Fruit fly (Drosophila melanogaster) whole organism, wandering third instar larva: ENCODE results near the gene Acbp2.
A peak's percentile ranks its signal among the peaks of the same experiment; 100 is the strongest.

ENCODE experiments used
- Abd-B ChIP-seq: fragments of >200 bp; optimal IDR thresholded peaks from 2 replicates; lab custom pipeline; 2017; ENCODE audit warnings: missing biosample characterization, missing genetic modification characterization
- CG32264 ChIP-seq: fragments of 200-800 bp; sonication (Bioruptor generic); optimal IDR thresholded peaks from 2 replicates; lab custom pipeline; 2016; ENCODE audit warnings: missing biosample characterization, missing genetic modification characterization
- CG9705 ChIP-seq: fragments of 200-800 bp; sonication (Bioruptor generic); optimal IDR thresholded peaks from 2 replicates; lab custom pipeline; 2018; ENCODE audit warnings: missing biosample characterization, mild to moderate bottlenecking, missing genetic modification characterization
- CrebA ChIP-seq: fragments of 200-800 bp; sonication (Bioruptor generic); optimal IDR thresholded peaks from 2 replicates; lab custom pipeline; 2016; ENCODE audit warnings: missing biosample characterization, mild to moderate bottlenecking, missing genetic modification characterization, borderline replicate concordance
- Dfd ChIP-seq: fragments of >200 bp; optimal IDR thresholded peaks from 2 replicates; lab custom pipeline; 2017; ENCODE audit warnings: missing biosample characterization, missing genetic modification characterization
- Dif ChIP-seq: fragments of 200-275, 200-300 bp; sonication (Bioruptor generic); optimal IDR thresholded peaks from 2 replicates; lab custom pipeline; 2018; ENCODE audit warnings: missing biosample characterization, missing genetic modification characterization; ENCODE audit not compliant: partially characterized antibody
- GATAd ChIP-seq: sonication (Bioruptor generic); optimal IDR thresholded peaks from 2 replicates; lab custom pipeline; 2016; ENCODE audit warnings: missing biosample characterization, missing genetic modification characterization
- HLH106 ChIP-seq: fragments of 200-800 bp; optimal IDR thresholded peaks from 3 replicates; lab custom pipeline; 2019; ENCODE audit warnings: missing biosample characterization, mild to moderate bottlenecking, missing genetic modification characterization, moderate library complexity
- Hnf4 ChIP-seq: fragments of 200-800 bp; sonication (Bioruptor generic); optimal IDR thresholded peaks from 2 replicates; lab custom pipeline; 2016; ENCODE audit warnings: missing biosample characterization, mild to moderate bottlenecking, missing genetic modification characterization
- Hr78 ChIP-seq: fragments of >200 bp; optimal IDR thresholded peaks from 2 replicates; lab custom pipeline; 2017; ENCODE audit warnings: missing biosample characterization, missing genetic modification characterization
- Hr83 ChIP-seq: fragments of 200-300 bp; sonication (Bioruptor generic); optimal IDR thresholded peaks from 2 replicates; lab custom pipeline; 2016; ENCODE audit warnings: missing biosample characterization, mild to moderate bottlenecking, missing genetic modification characterization, moderate library complexity; ENCODE audit not compliant: poor library complexity, severe bottlenecking
- Jra ChIP-seq: sonication (Bioruptor generic); optimal IDR thresholded peaks from 2 replicates; lab custom pipeline; 2016; ENCODE audit warnings: missing biosample characterization, missing genetic modification characterization
- Mio ChIP-seq: sonication (Bioruptor generic); optimal IDR thresholded peaks from 2 replicates; lab custom pipeline; 2016; ENCODE audit warnings: missing biosample characterization, missing genetic modification characterization
- Myc ChIP-seq: fragments of >200 bp; optimal IDR thresholded peaks from 2 replicates; lab custom pipeline; 2017
- N ChIP-seq: fragments of >200 bp; optimal IDR thresholded peaks from 2 replicates; lab custom pipeline; 2018; ENCODE audit warnings: missing biosample characterization, missing external identifiers, missing genetic modification characterization
- OdsH ChIP-seq: fragments of 200-800 bp; sonication (Bioruptor generic); optimal IDR thresholded peaks from 2 replicates; lab custom pipeline; 2016; ENCODE audit warnings: missing biosample characterization, mild to moderate bottlenecking, missing genetic modification characterization
- Rel ChIP-seq, 2 experiments: fragments of 200-800 bp; sonication (Bioruptor generic) in 1 of 2; optimal IDR thresholded peaks; 2 replicates in 1 of 2; 3 replicates in 1 of 2; lab custom pipeline; 2016 to 2019; ENCODE audit warnings: mild to moderate bottlenecking in 2 of 2, missing biosample characterization in 2 of 2, missing genetic modification characterization in 2 of 2, moderate library complexity in 1 of 2
- Sp1 ChIP-seq: fragments of 200-800 bp; sonication (Bioruptor generic); optimal IDR thresholded peaks from 3 replicates; lab custom pipeline; 2019; ENCODE audit warnings: missing biosample characterization, mild to moderate bottlenecking, missing genetic modification characterization, moderate library complexity
- Vsx2 ChIP-seq: fragments of 200-300, 225-300 bp; sonication (Bioruptor generic); optimal IDR thresholded peaks from 2 replicates; lab custom pipeline; 2018; ENCODE audit warnings: missing biosample characterization, missing genetic modification characterization; ENCODE audit not compliant: partially characterized antibody
- br ChIP-seq: fragments of 200-800 bp; sonication (Bioruptor generic); optimal IDR thresholded peaks from 2 replicates; lab custom pipeline; 2016; ENCODE audit warnings: missing biosample characterization, missing genetic modification characterization
- brk ChIP-seq: fragments of 200-800 bp; sonication (Bioruptor generic); optimal IDR thresholded peaks from 2 replicates; lab custom pipeline; 2016; ENCODE audit warnings: missing biosample characterization, mild to moderate bottlenecking, missing genetic modification characterization
- dl ChIP-seq, 2 experiments: fragments of 175-275, 200-275 bp in 1 of 2; fragments of 200-275 bp in 1 of 2; sonication (Bioruptor generic); optimal IDR thresholded peaks; lab custom pipeline; 2018; ENCODE audit warnings: mild to moderate bottlenecking in 2 of 2, missing biosample characterization in 2 of 2, missing genetic modification characterization in 2 of 2, moderate library complexity in 2 of 2; ENCODE audit not compliant: partially characterized antibody in 2 of 2, insufficient read depth in 1 of 2
- dmrt93B ChIP-seq: fragments of 200-800 bp; sonication (Bioruptor generic); optimal IDR thresholded peaks from 2 replicates; lab custom pipeline; 2018; ENCODE audit warnings: missing biosample characterization, mild to moderate bottlenecking, missing genetic modification characterization
- dsf ChIP-seq: sonication (Bioruptor generic); optimal IDR thresholded peaks from 2 replicates; lab custom pipeline; 2016; ENCODE audit warnings: missing biosample characterization, missing genetic modification characterization, borderline replicate concordance
- ey ChIP-seq: fragments of 200-800 bp; sonication (Bioruptor generic); optimal IDR thresholded peaks from 2 replicates; lab custom pipeline; 2016; ENCODE audit warnings: missing biosample characterization, missing genetic modification characterization
- foxo ChIP-seq, 2 experiments: fragments of 200-800 bp; sonication (Bioruptor generic); optimal IDR thresholded peaks; 2 replicates in 1 of 2; 3 replicates in 1 of 2; lab custom pipeline; 2016 to 2017; ENCODE audit warnings: missing biosample characterization in 2 of 2, missing genetic modification characterization in 2 of 2
- fru ChIP-seq: fragments of 200-800 bp; sonication (Bioruptor generic); optimal IDR thresholded peaks from 3 replicates; lab custom pipeline; 2016; ENCODE audit warnings: missing biosample characterization, mild to moderate bottlenecking, missing genetic modification characterization
- h ChIP-seq: fragments of 200-800 bp; sonication (Bioruptor generic); optimal IDR thresholded peaks from 3 replicates; lab custom pipeline; 2016; ENCODE audit warnings: missing biosample characterization, mild to moderate bottlenecking, missing genetic modification characterization
- jim ChIP-seq: fragments of 175-275, 200-325 bp; sonication (Bioruptor generic); optimal IDR thresholded peaks from 2 replicates; lab custom pipeline; 2016; ENCODE audit warnings: missing biosample characterization, mild to moderate bottlenecking, missing genetic modification characterization
- lola ChIP-seq: fragments of >200 bp; optimal IDR thresholded peaks from 2 replicates; lab custom pipeline; 2017; ENCODE audit warnings: missing biosample characterization, missing genetic modification characterization
- pan ChIP-seq: fragments of >200 bp; optimal IDR thresholded peaks from 2 replicates; lab custom pipeline; 2017
- psq ChIP-seq: fragments of 200-800 bp; sonication (Bioruptor generic); optimal IDR thresholded peaks from 3 replicates; lab custom pipeline; 2017; ENCODE audit warnings: missing biosample characterization, mild to moderate bottlenecking, missing genetic modification characterization, moderate library complexity
- rgr ChIP-seq: fragments of 200-800 bp; sonication (Bioruptor generic); optimal IDR thresholded peaks from 3 replicates; lab custom pipeline; 2016; ENCODE audit warnings: missing biosample characterization, mild to moderate bottlenecking, missing genetic modification characterization
- sage ChIP-seq: fragments of 200-800 bp; sonication (Bioruptor generic); optimal IDR thresholded peaks from 2 replicates; lab custom pipeline; 2016; ENCODE audit warnings: missing biosample characterization, mild to moderate bottlenecking, missing genetic modification characterization
- sv ChIP-seq: fragments of 200-800 bp; sonication (Bioruptor generic); optimal IDR thresholded peaks from 3 replicates; lab custom pipeline; 2016; ENCODE audit warnings: missing biosample characterization, missing genetic modification characterization
- tai ChIP-seq: sonication (Bioruptor generic); optimal IDR thresholded peaks from 2 replicates; lab custom pipeline; 2016; ENCODE audit warnings: missing biosample characterization, missing genetic modification characterization
- usp ChIP-seq: fragments of >200 bp; optimal IDR thresholded peaks from 2 replicates; lab custom pipeline; 2017; ENCODE audit warnings: missing biosample characterization, missing genetic modification characterization
- woc ChIP-seq: sonication (Bioruptor generic); optimal IDR thresholded peaks from 2 replicates; lab custom pipeline; 2016; ENCODE audit warnings: missing biosample characterization, mild to moderate bottlenecking, missing genetic modification characterization

Gene Acbp2

dm6 chr3L:7155522-7155978 lies 23.9 kb downstream of the Acbp2 start:
- TF ChIP-seq Jra (GFP tag; lab: Kevin White, UChicago) (no peak), Myc (lab: Kevin White, UChicago) (no peak), OdsH (GFP tag; lab: Kevin White, UChicago) (peak; percentile 35), rgr (GFP tag; lab: Kevin White, UChicago) (peak; percentile 44), psq (GFP tag; lab: Kevin White, UChicago) (peak; percentile 47), CrebA (no peak), Dfd (no peak), Mio (no peak), woc (GFP tag; lab: Kevin White, UChicago) (peak; percentile 85), usp (GFP tag; lab: Kevin White, UChicago) (no peak), Rel (GFP tag; optimal IDR thresholded peaks at IDR 0.05; lab: Kevin White, UChicago) (no peak), Rel (tag; optimal IDR thresholded peaks at IDR 0.05; lab: Kevin White, UChicago) (no peak), dl (GFP tag; optimal IDR thresholded peaks at IDR 0.05; lab: Kevin White, UChicago; ENCODE audit: insufficient read depth in 1 of 2, partially characterized antibody in 2 of 2) (no peak), lola (no peak), jim (GFP tag; lab: Kevin White, UChicago) (no peak), Dif (GFP tag; lab: Kevin White, UChicago) (no peak), CG9705 (GFP tag; lab: Kevin White, UChicago) (peak; percentile 8), pan (lab: Kevin White, UChicago) (no peak), HLH106 (peak; percentile 53), tai (GFP tag; lab: Kevin White, UChicago) (no peak), Abd-B (no peak), fru (GFP tag; lab: Kevin White, UChicago) (peak; percentile 59), ey (peak; percentile 47), dmrt93B (GFP tag; lab: Kevin White, UChicago) (peak; percentile 36), foxo (GFP tag; optimal IDR thresholded peaks at IDR 0.05; lab: Kevin White, UChicago) (peak in 1 of 2 experiments; percentile 56), br (peak; percentile 56), Hnf4 (GFP tag; lab: Kevin White, UChicago) (peak; percentile 32), sage (GFP tag; lab: Kevin White, UChicago) (no peak), sv (GFP tag; lab: Kevin White, UChicago) (no peak), Vsx2 (GFP tag; lab: Kevin White, UChicago) (no peak), CG32264 (GFP tag; lab: Kevin White, UChicago) (no peak), GATAd (GFP tag; lab: Kevin White, UChicago) (no peak), N (GFP tag; lab: Kevin White, UChicago) (no peak), Hr83 (GFP tag; lab: Kevin White, UChicago) (no peak), h (GFP tag; lab: Kevin White, UChicago) (peak; percentile 31), Hr78 (GFP tag; lab: Kevin White, UChicago) (no peak), dsf (GFP tag; lab: Kevin White, UChicago) (no peak), Sp1 (peak; percentile 52), brk (GFP tag; lab: Kevin White, UChicago) (no peak)

dm6 chr3L:7156239-7156638 lies 24.6 kb downstream of the Acbp2 start:
- no peak for TF ChIP-seq jim (GFP tag; lab: Kevin White, UChicago)
- TF ChIP-seq Dfd, result no peak

dm6 chr3L:7156890-7157289 lies 25.2 kb downstream of the Acbp2 start, which contains the start of gene corn:
TSS of gene corn (minus strand) at chr3L:7157073.
- peak; percentile 11 for TF ChIP-seq h (GFP tag; lab: Kevin White, UChicago)
- TF ChIP-seq psq (GFP tag; lab: Kevin White, UChicago), result no peak
- peak; percentile 57 for TF ChIP-seq CrebA
- TF ChIP-seq dmrt93B (GFP tag; lab: Kevin White, UChicago), result no peak
- no peak for TF ChIP-seq Rel (GFP tag; optimal IDR thresholded peaks at IDR 0.05; lab: Kevin White, UChicago)
- TF ChIP-seq Rel (tag; optimal IDR thresholded peaks at IDR 0.05; lab: Kevin White, UChicago), result peak; percentile 29
- no peak for TF ChIP-seq tai (GFP tag; lab: Kevin White, UChicago)
- TF ChIP-seq Hr83 (GFP tag; lab: Kevin White, UChicago), result peak; percentile 8
- TF ChIP-seq ey, result no peak
- TF ChIP-seq Vsx2 (GFP tag; lab: Kevin White, UChicago), result peak; percentile 52
- no peak for TF ChIP-seq Sp1
- no peak for TF ChIP-seq dl (GFP tag; optimal IDR thresholded peaks at IDR 0.05; lab: Kevin White, UChicago; ENCODE audit: insufficient read depth in 1 of 2, partially characterized antibody in 2 of 2)
- TF ChIP-seq fru (GFP tag; lab: Kevin White, UChicago), result no peak
- TF ChIP-seq Hnf4 (GFP tag; lab: Kevin White, UChicago), result peak; percentile 31
